Worm (Caenorhabditis elegans) whole organism, L3 larva: ENCODE data around the gene mog-3.
A peak's percentile ranks its signal among the peaks of the same experiment; 100 is the strongest.

Experiments used
- R02D3.7 ChIP-seq: fragments of 150-350 bp; optimal IDR thresholded peaks from 2 replicates; lab custom pipeline; 2014; ENCODE audit warnings: missing biosample characterization, missing genetic modification characterization
- ZK546.5 ChIP-seq: sonication (generic microtip); optimal IDR thresholded peaks from 2 replicates; lab custom pipeline; 2017; ENCODE audit warnings: missing biosample characterization, missing genetic modification characterization
- aly-2 ChIP-seq: fragments of 150-350 bp; optimal IDR thresholded peaks from 2 replicates; lab custom pipeline; 2014; ENCODE audit warnings: missing biosample characterization, missing genetic modification characterization
- ama-1 ChIP-seq: fragments of 150-350 bp; optimal IDR thresholded peaks from 2 replicates; lab custom pipeline; 2018
- ceh-28 ChIP-seq: fragments of 150-350 bp; optimal IDR thresholded peaks from 2 replicates; lab custom pipeline; 2014; ENCODE audit warnings: missing biosample characterization, missing genetic modification reagents, missing genetic modification characterization
- ceh-82 ChIP-seq: fragments of 150-350 bp; optimal IDR thresholded peaks from 2 replicates; lab custom pipeline; 2014; ENCODE audit warnings: missing biosample characterization, missing genetic modification characterization
- ceh-9 ChIP-seq: sonication (generic microtip); optimal IDR thresholded peaks from 2 replicates; lab custom pipeline; 2018; ENCODE audit warnings: missing biosample characterization, missing genetic modification characterization
- daf-12 ChIP-seq: fragments of 150-350 bp; optimal IDR thresholded peaks from 2 replicates; lab custom pipeline; 2014; ENCODE audit warnings: missing biosample characterization, missing genetic modification reagents, missing genetic modification characterization
- egl-27 ChIP-seq: sonication (generic microtip); optimal IDR thresholded peaks from 4 replicates; lab custom pipeline; 2017; ENCODE audit warnings: missing biosample characterization, missing genetic modification reagents, missing genetic modification characterization
- egl-5 ChIP-seq: fragments of 150-350 bp; optimal IDR thresholded peaks from 2 replicates; lab custom pipeline; 2017; ENCODE audit warnings: missing biosample characterization, missing genetic modification reagents, missing genetic modification characterization, inconsistent platforms
- elt-1 ChIP-seq: fragments of 150-350 bp; optimal IDR thresholded peaks from 2 replicates; lab custom pipeline; 2014; ENCODE audit warnings: missing biosample characterization, missing genetic modification characterization
- elt-2 ChIP-seq: sonication (generic microtip); optimal IDR thresholded peaks from 2 replicates; lab custom pipeline; 2016; ENCODE audit warnings: missing genetic modification reagents, mild to moderate bottlenecking, missing genetic modification characterization, missing compliant biosample characterization
- elt-3 ChIP-seq, 3 experiments: fragments of 150-350 bp in 1 of 3; sonication (generic microtip) in 2 of 3; optimal IDR thresholded peaks; 2 replicates in 2 of 3; 4 replicates in 1 of 3; lab custom pipeline; 2014 to 2017; ENCODE audit warnings: missing biosample characterization in 3 of 3, missing genetic modification characterization in 3 of 3
- eor-1 ChIP-seq, 2 experiments: fragments of 150-350 bp; optimal IDR thresholded peaks; 2 replicates each; lab custom pipeline; 2014 to 2018; ENCODE audit warnings: missing biosample characterization in 2 of 2, missing genetic modification characterization in 2 of 2
- fkh-10 ChIP-seq: sonication (generic microtip); optimal IDR thresholded peaks from 2 replicates; lab custom pipeline; 2017; ENCODE audit warnings: missing biosample characterization, missing genetic modification reagents, missing genetic modification characterization
- fos-1 ChIP-seq: fragments of 150-350 bp; optimal IDR thresholded peaks from 2 replicates; lab custom pipeline; 2014; ENCODE audit warnings: missing biosample characterization, missing genetic modification characterization
- hmg-11 ChIP-seq: sonication (generic microtip); optimal IDR thresholded peaks from 2 replicates; lab custom pipeline; 2016; ENCODE audit warnings: missing genetic modification characterization, missing compliant biosample characterization
- jun-1 ChIP-seq: fragments of 150-350 bp; optimal IDR thresholded peaks from 2 replicates; lab custom pipeline; 2014; ENCODE audit warnings: missing biosample characterization, missing genetic modification reagents, missing genetic modification characterization
- lin-15B ChIP-seq: fragments of 150-350 bp; optimal IDR thresholded peaks from 2 replicates; lab custom pipeline; 2014; ENCODE audit warnings: missing biosample characterization, missing genetic modification characterization
- lin-39 ChIP-seq: fragments of 150-350 bp; optimal IDR thresholded peaks from 2 replicates; lab custom pipeline; 2018; ENCODE audit warnings: missing biosample characterization, missing genetic modification reagents, missing genetic modification characterization
- mdl-1 ChIP-seq: fragments of 150-350 bp; optimal IDR thresholded peaks from 2 replicates; lab custom pipeline; 2014; ENCODE audit warnings: missing biosample characterization, missing genetic modification characterization
- mml-1 ChIP-seq: fragments of 150-350 bp; sonication (generic microtip); optimal IDR thresholded peaks from 3 replicates; lab custom pipeline; 2014; ENCODE audit warnings: missing biosample characterization, missing genetic modification characterization
- nfya-1 ChIP-seq: sonication (generic microtip); optimal IDR thresholded peaks from 2 replicates; lab custom pipeline; 2017; ENCODE audit warnings: missing genetic modification characterization, mild to moderate bottlenecking, missing compliant biosample characterization, antibody characterized with exemption, moderate library complexity; ENCODE audit not compliant: insufficient read depth
- nhr-23 ChIP-seq: fragments of 150-350 bp; optimal IDR thresholded peaks from 2 replicates; lab custom pipeline; 2014; ENCODE audit warnings: missing biosample characterization, missing genetic modification reagents, missing genetic modification characterization
- nhr-25 ChIP-seq: sonication (generic microtip); optimal IDR thresholded peaks from 2 replicates; lab custom pipeline; 2017; ENCODE audit warnings: missing biosample characterization, missing genetic modification characterization
- nhr-43 ChIP-seq: sonication (generic microtip); optimal IDR thresholded peaks from 2 replicates; lab custom pipeline; 2016; ENCODE audit warnings: mild to moderate bottlenecking, missing genetic modification characterization, missing compliant biosample characterization; ENCODE audit not compliant: poor library complexity, severe bottlenecking
- nhr-67 ChIP-seq: fragments of 150-350 bp; optimal IDR thresholded peaks from 2 replicates; lab custom pipeline; 2014; ENCODE audit warnings: missing biosample characterization, missing genetic modification characterization
- nhr-77 ChIP-seq: fragments of 150-350 bp; optimal IDR thresholded peaks from 2 replicates; lab custom pipeline; 2014; ENCODE audit warnings: missing biosample characterization, missing genetic modification characterization
- pha-4 ChIP-seq: fragments of 150-350 bp; optimal IDR thresholded peaks from 2 replicates; lab custom pipeline; 2014; ENCODE audit warnings: missing biosample characterization, missing genetic modification reagents, missing genetic modification characterization
- pqm-1 ChIP-seq: fragments of 150-350 bp; optimal IDR thresholded peaks from 2 replicates; lab custom pipeline; 2017; ENCODE audit warnings: missing biosample characterization, missing genetic modification characterization, inconsistent platforms
- skn-1 ChIP-seq: fragments of 150-350 bp; optimal IDR thresholded peaks from 2 replicates; lab custom pipeline; 2014; ENCODE audit warnings: missing biosample characterization, missing genetic modification characterization
- snpc-4 ChIP-seq: fragments of 150-350 bp; optimal IDR thresholded peaks from 2 replicates; lab custom pipeline; 2014; ENCODE audit warnings: missing biosample characterization, missing genetic modification characterization
- tbx-2 ChIP-seq: sonication (generic microtip); optimal IDR thresholded peaks from 2 replicates; lab custom pipeline; 2016; ENCODE audit warnings: mild to moderate bottlenecking, missing genetic modification characterization, missing compliant biosample characterization
- unc-62 ChIP-seq: fragments of 150-350 bp; sonication (generic microtip); optimal IDR thresholded peaks from 4 replicates; lab custom pipeline; 2014; ENCODE audit warnings: missing biosample characterization, missing genetic modification reagents, missing genetic modification characterization
- zag-1 ChIP-seq: fragments of 150-350 bp; optimal IDR thresholded peaks from 2 replicates; lab custom pipeline; 2014; ENCODE audit warnings: missing biosample characterization, missing genetic modification characterization
- ztf-11 ChIP-seq: fragments of 150-350 bp; optimal IDR thresholded peaks from 2 replicates; lab custom pipeline; 2014; ENCODE audit warnings: missing biosample characterization, missing genetic modification characterization
- ztf-4 ChIP-seq: fragments of 150-350 bp; optimal IDR thresholded peaks from 2 replicates; lab custom pipeline; 2014; ENCODE audit warnings: missing biosample characterization, missing genetic modification characterization

The mog-3 gene

ce11 chrIII:5287877-5288276 lies 20.5 kb upstream of the mog-3 start, which contains the start of gene T15B12.1:
T15B12.1 (plus strand) TSS chrIII:5288177.
- TF ChIP-seq unc-62 (GFP tag; lab: Kevin White, UChicago) (no peak), hmg-11 (tag; lab: Kevin White, UChicago) (no peak), ceh-28 (tag; lab: Kevin White, UChicago) (no peak), R02D3.7 (no peak), elt-3 (tag; optimal IDR thresholded peaks at IDR 0.05; lab: Kevin White, UChicago) (no peak), nhr-43 (no peak), lin-39 (no peak), nhr-67 (tag; lab: Kevin White, UChicago) (no peak), ama-1 (lab: Kevin White, UChicago) (no peak), aly-2 (tag; lab: Kevin White, UChicago) (no peak), ceh-82 (no peak)
- TF ChIP-seq, all 47 proteins: peak for 0

DNA sequence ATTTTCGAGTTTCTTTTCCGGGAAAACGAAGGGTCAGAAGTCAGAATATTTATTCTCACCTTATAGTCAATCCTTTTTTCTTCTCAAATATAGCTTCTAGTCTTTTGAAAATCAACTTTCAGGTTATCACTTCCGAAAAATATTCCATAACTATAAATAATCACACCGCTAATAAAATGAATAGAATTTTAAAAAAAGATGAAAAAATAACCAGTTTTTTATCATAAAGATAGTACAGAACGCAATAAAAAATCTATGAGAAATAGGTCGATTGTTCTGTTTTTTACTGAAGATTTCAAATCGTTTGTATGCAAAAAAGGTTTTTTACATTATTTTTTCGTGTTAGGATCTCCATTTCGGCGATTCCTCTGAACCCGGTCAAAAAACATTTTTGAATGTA lies 18.2 kb upstream of the mog-3 start:
- no peak for TF ChIP-seq daf-12 (tag; lab: Kevin White, UChicago)
- no peak for TF ChIP-seq skn-1
- TF ChIP-seq egl-27: no peak
- no peak for TF ChIP-seq elt-1
- TF ChIP-seq nhr-23 (tag; lab: Kevin White, UChicago): no peak
- TF ChIP-seq nhr-43: no peak
- no peak for TF ChIP-seq hmg-11 (tag; lab: Kevin White, UChicago)
- no peak for TF ChIP-seq pha-4 (tag; lab: Kevin White, UChicago)
- no peak for TF ChIP-seq zag-1 (tag; lab: Kevin White, UChicago)
- no peak for TF ChIP-seq nfya-1 (tag; lab: Kevin White, UChicago)
- TF ChIP-seq nhr-77 (tag; lab: Kevin White, UChicago): no peak
- TF ChIP-seq ama-1 (lab: Kevin White, UChicago): no peak
- no peak for TF ChIP-seq snpc-4 (tag; lab: Kevin White, UChicago)
- no peak for TF ChIP-seq aly-2 (tag; lab: Kevin White, UChicago)
- no peak for TF ChIP-seq ZK546.5 (tag; lab: Kevin White, UChicago)
- no peak for TF ChIP-seq nhr-25 (tag; lab: Kevin White, UChicago)
- TF ChIP-seq fos-1: no peak
- no peak for TF ChIP-seq mdl-1 (tag; lab: Kevin White, UChicago)

DNA sequence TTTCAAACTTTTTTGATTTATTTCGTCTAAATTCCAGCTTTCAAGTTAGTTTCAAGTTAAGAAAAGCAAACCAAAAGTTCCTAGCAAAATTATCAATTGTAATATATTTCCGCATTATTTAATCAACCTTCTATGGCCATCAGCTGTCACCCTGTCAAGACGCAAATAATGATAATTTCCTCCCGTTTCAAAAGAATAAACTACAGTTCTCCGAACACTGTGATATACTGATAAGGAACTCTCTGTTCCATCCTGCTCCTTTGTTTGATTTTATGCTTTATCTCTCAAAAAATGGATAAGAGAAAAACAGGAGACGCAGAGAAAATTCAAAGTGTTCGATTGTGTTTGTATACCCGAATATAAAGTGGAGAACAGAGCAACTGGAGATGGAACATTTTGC lies 17.1 kb upstream of the mog-3 start:
- TF ChIP-seq pqm-1 (peak; percentile 77), mml-1 (tag; lab: Kevin White, UChicago) (no peak), elt-2 (tag; lab: Kevin White, UChicago) (peak; percentile 89)

DNA sequence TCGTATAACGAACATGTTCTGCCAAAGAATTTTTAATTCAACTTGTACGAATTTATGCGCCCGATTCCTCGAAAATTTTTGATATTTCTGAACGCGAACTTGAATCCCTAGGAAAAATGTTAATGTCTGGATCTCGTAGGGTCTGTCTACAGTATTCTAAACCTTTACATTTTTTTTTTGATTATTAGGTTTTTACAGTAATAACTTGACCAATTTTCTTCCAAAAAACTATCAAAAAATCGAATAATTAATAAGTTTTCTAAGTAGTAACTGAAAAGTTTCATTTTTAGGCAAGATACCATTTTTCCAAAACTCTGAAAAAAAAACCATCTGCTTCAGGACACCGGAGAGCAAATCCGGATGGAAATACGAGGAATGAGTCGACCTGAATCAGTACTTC lies 14.1 kb upstream of the mog-3 start:
- TF ChIP-seq egl-5 (tag; lab: Kevin White, UChicago): no peak
- no peak for TF ChIP-seq hmg-11 (tag; lab: Kevin White, UChicago)
- no peak for TF ChIP-seq pqm-1
- no peak for TF ChIP-seq ceh-9 (tag; lab: Kevin White, UChicago)
- no peak for TF ChIP-seq ztf-4
- no peak for TF ChIP-seq lin-15B (tag; lab: Kevin White, UChicago)
- no peak for TF ChIP-seq nhr-67 (tag; lab: Kevin White, UChicago)
- TF ChIP-seq skn-1: no peak
- TF ChIP-seq daf-12 (tag; lab: Kevin White, UChicago): no peak
- TF ChIP-seq nhr-25 (tag; lab: Kevin White, UChicago): no peak
- TF ChIP-seq tbx-2 (tag; lab: Kevin White, UChicago): no peak
- no peak for TF ChIP-seq fkh-10 (GFP tag; lab: Kevin White, UChicago)
- no peak for TF ChIP-seq eor-1 (tag; optimal IDR thresholded peaks at IDR 0.05; lab: Kevin White, UChicago)
- TF ChIP-seq jun-1 (tag; lab: Kevin White, UChicago): no peak
- TF ChIP-seq nhr-77 (tag; lab: Kevin White, UChicago): no peak
- no peak for TF ChIP-seq ceh-28 (tag; lab: Kevin White, UChicago)
- no peak for TF ChIP-seq elt-3 (tag; optimal IDR thresholded peaks at IDR 0.05; lab: Kevin White, UChicago)
- no peak for TF ChIP-seq ztf-11 (tag; lab: Kevin White, UChicago)
